Fruit fly (Drosophila melanogaster) whole organism, embryonic: ENCODE data around the gene Agpat4.

ENCODE experiments used
- Abd-B ChIP-seq: fragments of 200-800 bp; sonication (Bioruptor generic); optimal IDR thresholded peaks from 2 replicates; lab custom pipeline; 2018; ENCODE audit warnings: missing biosample characterization, mild to moderate bottlenecking, missing genetic modification characterization, moderate library complexity
- Aef1 ChIP-seq: fragments of 200-800 bp; sonication (Bioruptor generic); IDR thresholded peaks from 3 replicates; pipeline ENCODE4 v1.3.6; 2022; ENCODE audit warnings: missing biosample characterization, missing genetic modification characterization
- BEAF-32 ChIP-seq: fragments of 200-800 bp; sonication (Bioruptor generic); optimal IDR thresholded peaks from 3 replicates; lab custom pipeline; 2017; ENCODE audit warnings: missing biosample characterization, missing genetic modification characterization, mild to moderate bottlenecking, moderate library complexity, missing genetic modification reagents
- Bgb ChIP-seq: fragments of 200-800 bp; sonication (Bioruptor generic); IDR thresholded peaks from 2 replicates; pipeline ENCODE4 v1.3.6; 2022; ENCODE audit warnings: missing biosample characterization, missing genetic modification characterization; ENCODE audit not compliant: partially characterized antibody
- CG11504 ChIP-seq: fragments of 200-800 bp; sonication (Bioruptor generic); optimal IDR thresholded peaks from 3 replicates; lab custom pipeline; 2019; ENCODE audit warnings: missing biosample characterization, mild to moderate bottlenecking, missing genetic modification characterization, moderate library complexity
- CG12071 ChIP-seq: fragments of 200-800 bp; sonication (Bioruptor generic); optimal IDR thresholded peaks from 3 replicates; lab custom pipeline; 2018; ENCODE audit warnings: missing biosample characterization, mild to moderate bottlenecking, missing genetic modification characterization
- CG14710 ChIP-seq: fragments of 200-800 bp; sonication (Bioruptor generic); optimal IDR thresholded peaks from 3 replicates; lab custom pipeline; 2019; ENCODE audit warnings: missing biosample characterization, mild to moderate bottlenecking, missing genetic modification characterization, moderate library complexity
- CG1529 ChIP-seq: fragments of 200-800 bp; sonication (Bioruptor generic); optimal IDR thresholded peaks from 3 replicates; lab custom pipeline; 2018; ENCODE audit warnings: missing biosample characterization, missing genetic modification characterization
- CG16813 ChIP-seq: fragments of 200-800 bp; sonication (Bioruptor generic); IDR thresholded peaks from 3 replicates; pipeline ENCODE4 v1.3.6; 2022; ENCODE audit warnings: missing biosample characterization, missing genetic modification characterization; ENCODE audit not compliant: partially characterized antibody
- CG16815 ChIP-seq: fragments of 200-800 bp; sonication (Bioruptor generic); optimal IDR thresholded peaks from 3 replicates; lab custom pipeline; 2017; ENCODE audit warnings: missing biosample characterization, mild to moderate bottlenecking, missing genetic modification characterization
- CG17361 ChIP-seq: fragments of 200-800 bp; sonication (Bioruptor generic); IDR thresholded peaks from 3 replicates; pipeline ENCODE4 v1.3.6; 2022; ENCODE audit warnings: missing biosample characterization, missing genetic modification characterization
- CG18599 ChIP-seq: fragments of 200-800 bp; sonication (Bioruptor generic); optimal IDR thresholded peaks from 3 replicates; lab custom pipeline; 2017; ENCODE audit warnings: missing biosample characterization, missing genetic modification characterization, mild to moderate bottlenecking, moderate library complexity, missing genetic modification reagents
- CG18764 ChIP-seq: fragments of 200-800 bp; sonication (Bioruptor generic); optimal IDR thresholded peaks from 3 replicates; lab custom pipeline; 2016; ENCODE audit warnings: missing biosample characterization, missing genetic modification characterization
- CG2202 ChIP-seq: fragments of 200-800 bp; sonication (Bioruptor generic); optimal IDR thresholded peaks from 2 replicates; lab custom pipeline; 2018; ENCODE audit warnings: missing biosample characterization, mild to moderate bottlenecking, missing genetic modification characterization
- CG31365 ChIP-seq: fragments of 200-800 bp; sonication (Bioruptor generic); optimal IDR thresholded peaks from 2 replicates; lab custom pipeline; 2018; ENCODE audit warnings: missing biosample characterization, mild to moderate bottlenecking, missing genetic modification characterization
- CG32532 ChIP-seq: fragments of 200-800 bp; sonication (Bioruptor generic); IDR thresholded peaks from 2 replicates; pipeline ENCODE4 v1.3.6; 2022; ENCODE audit warnings: missing biosample characterization, missing genetic modification characterization
- CG32772 ChIP-seq: fragments of 200-800 bp; sonication (Bioruptor generic); IDR thresholded peaks from 2 replicates; pipeline ENCODE4 v1.3.6; 2022; ENCODE audit warnings: missing biosample characterization, missing genetic modification characterization
- CG3407 ChIP-seq: fragments of 200-800 bp; sonication (Bioruptor generic); optimal IDR thresholded peaks from 2 replicates; lab custom pipeline; 2018; ENCODE audit warnings: missing biosample characterization, mild to moderate bottlenecking, missing genetic modification characterization
- CG34376 ChIP-seq: fragments of 200-800 bp; sonication (Bioruptor generic); optimal IDR thresholded peaks from 2 replicates; lab custom pipeline; 2018; ENCODE audit warnings: missing biosample characterization, mild to moderate bottlenecking, missing genetic modification characterization
- CG5245 ChIP-seq: fragments of 200-800 bp; sonication (Bioruptor generic); optimal IDR thresholded peaks from 3 replicates; lab custom pipeline; 2016; ENCODE audit warnings: missing biosample characterization, missing genetic modification characterization
- CG7786 ChIP-seq: fragments of 200-800 bp; sonication (Bioruptor generic); optimal IDR thresholded peaks from 2 replicates; lab custom pipeline; 2016; ENCODE audit warnings: missing biosample characterization, missing genetic modification characterization
- CG8478 ChIP-seq: fragments of >200 bp; optimal IDR thresholded peaks from 2 replicates; lab custom pipeline; 2018
- CG9876 ChIP-seq: fragments of 200-800 bp; sonication (Bioruptor generic); optimal IDR thresholded peaks from 2 replicates; lab custom pipeline; 2016; ENCODE audit warnings: missing biosample characterization, missing genetic modification characterization
- Deaf1 ChIP-seq: fragments of 200-800 bp; optimal IDR thresholded peaks from 3 replicates; lab custom pipeline; 2019; ENCODE audit warnings: missing biosample characterization, mild to moderate bottlenecking, missing genetic modification characterization, moderate library complexity
- Dip2 ChIP-seq: fragments of 200-800 bp; sonication (Bioruptor generic); IDR thresholded peaks from 2 replicates; pipeline ENCODE4 v1.3.6; 2022; ENCODE audit warnings: missing biosample characterization, missing genetic modification characterization
- GATAe ChIP-seq: fragments of 200-800 bp; sonication (Bioruptor generic); conservative IDR thresholded peaks from 2 replicates; pipeline ENCODE4 v1.3.6; 2022; ENCODE audit warnings: missing biosample characterization, missing genetic modification characterization
- HmgD ChIP-seq: fragments of 200-800 bp; sonication (Bioruptor generic); optimal IDR thresholded peaks from 3 replicates; lab custom pipeline; 2016; ENCODE audit warnings: missing biosample characterization, missing genetic modification characterization
- NC2β ChIP-seq: fragments of 200-800 bp; sonication (Bioruptor generic); optimal IDR thresholded peaks from 2 replicates; lab custom pipeline; 2016; ENCODE audit warnings: missing biosample characterization, missing genetic modification characterization
- Ravus ChIP-seq: fragments of 200-800 bp; sonication (Bioruptor generic); IDR thresholded peaks from 2 replicates; pipeline ENCODE4 v1.3.6; 2022; ENCODE audit warnings: missing biosample characterization, missing genetic modification characterization
- Sin3A ChIP-seq: fragments of >200 bp; optimal IDR thresholded peaks from 2 replicates; lab custom pipeline; 2018
- amos ChIP-seq: fragments of 200-800 bp; sonication (Bioruptor generic); IDR thresholded peaks from 2 replicates; pipeline ENCODE4 v1.3.6; 2022; ENCODE audit warnings: missing biosample characterization, missing genetic modification characterization; ENCODE audit not compliant: partially characterized antibody
- dm ChIP-seq: fragments of 200-800 bp; sonication (Bioruptor generic); optimal IDR thresholded peaks from 3 replicates; lab custom pipeline; 2016; ENCODE audit warnings: missing biosample characterization, missing genetic modification characterization
- emc ChIP-seq: fragments of 200-800 bp; sonication (Bioruptor generic); optimal IDR thresholded peaks from 2 replicates; lab custom pipeline; 2016; ENCODE audit warnings: missing biosample characterization, missing genetic modification characterization
- gfzf ChIP-seq: fragments of 200-800 bp; sonication (Bioruptor generic); optimal IDR thresholded peaks from 2 replicates; lab custom pipeline; 2016; ENCODE audit warnings: missing biosample characterization, mild to moderate bottlenecking, missing genetic modification characterization, moderate library complexity
- gro ChIP-seq: fragments of 200-800 bp; sonication (Bioruptor generic); optimal IDR thresholded peaks from 2 replicates; lab custom pipeline; 2016; ENCODE audit warnings: missing biosample characterization, missing genetic modification characterization
- gt ChIP-seq: fragments of 200-800 bp; sonication (Bioruptor generic); IDR thresholded peaks from 2 replicates; pipeline ENCODE4 v1.3.6; 2022; ENCODE audit warnings: missing biosample characterization, missing genetic modification characterization
- hkb ChIP-seq, 2 experiments: fragments of 200-800 bp in 1 of 2; fragments of >200 bp in 1 of 2; sonication (Bioruptor generic) in 1 of 2; IDR thresholded peaks in 1 of 2; optimal IDR thresholded peaks in 1 of 2; 2 replicates each; pipeline versions ENCODE4 v1.3.6 to Lab custom; 2017 to 2022; ENCODE audit warnings: missing biosample characterization in 1 of 2, missing genetic modification characterization in 1 of 2
- hth ChIP-seq: fragments of >200 bp; optimal IDR thresholded peaks from 2 replicates; lab custom pipeline; 2017; ENCODE audit warnings: inconsistent platforms
- inv ChIP-seq: fragments of 200-800 bp; sonication (Bioruptor generic); IDR thresholded peaks from 2 replicates; pipeline ENCODE4 v1.3.6; 2022; ENCODE audit warnings: missing biosample characterization, missing genetic modification characterization; ENCODE audit not compliant: partially characterized antibody
- jigr1 ChIP-seq: fragments of 200-800 bp; sonication (Bioruptor generic); IDR thresholded peaks from 3 replicates; pipeline ENCODE4 v1.3.6; 2022; ENCODE audit warnings: missing biosample characterization, missing genetic modification characterization
- lilli ChIP-seq: fragments of 200-800 bp; sonication (Bioruptor generic); optimal IDR thresholded peaks from 3 replicates; lab custom pipeline; 2016; ENCODE audit warnings: missing biosample characterization, missing genetic modification characterization
- lola ChIP-seq, 3 experiments: fragments of >200 bp in 2 of 3; fragments of 200-800 bp in 1 of 3; sonication (Bioruptor generic) in 1 of 3; optimal IDR thresholded peaks; 2 replicates each; lab custom pipeline; 2017 to 2019; ENCODE audit warnings: missing biosample characterization in 3 of 3, missing genetic modification characterization in 3 of 3, mild to moderate bottlenecking in 1 of 3, moderate library complexity in 1 of 3
- mld ChIP-seq: fragments of 200-800 bp; sonication (Bioruptor generic); IDR thresholded peaks from 3 replicates; pipeline ENCODE4 v1.3.6; 2022; ENCODE audit warnings: missing biosample characterization, missing genetic modification characterization; ENCODE audit not compliant: partially characterized antibody
- nau ChIP-seq: fragments of 200-800 bp; sonication (Bioruptor generic); optimal IDR thresholded peaks from 3 replicates; lab custom pipeline; 2017; ENCODE audit warnings: missing biosample characterization, mild to moderate bottlenecking, missing genetic modification characterization, missing genetic modification reagents
- nmo ChIP-seq: fragments of 200-800 bp; sonication (Bioruptor generic); optimal IDR thresholded peaks from 2 replicates; lab custom pipeline; 2018; ENCODE audit warnings: missing biosample characterization, mild to moderate bottlenecking, missing genetic modification characterization, moderate library complexity
- slbo ChIP-seq: fragments of 200-800 bp; sonication (Bioruptor generic); IDR thresholded peaks from 2 replicates; pipeline ENCODE4 v1.3.6; 2022; ENCODE audit warnings: missing biosample characterization, missing genetic modification characterization
- trem ChIP-seq: fragments of 200-800 bp; optimal IDR thresholded peaks from 3 replicates; lab custom pipeline; 2019; ENCODE audit warnings: missing biosample characterization, mild to moderate bottlenecking, missing genetic modification characterization, moderate library complexity
- wor ChIP-seq: fragments of 200-800 bp; sonication (Bioruptor generic); IDR thresholded peaks from 2 replicates; pipeline ENCODE4 v1.3.6; 2022; ENCODE audit warnings: missing biosample characterization, missing genetic modification characterization
- zf30C ChIP-seq: fragments of 200-800 bp; sonication (Bioruptor generic); optimal IDR thresholded peaks from 3 replicates; lab custom pipeline; 2018; ENCODE audit warnings: missing biosample characterization, mild to moderate bottlenecking, missing genetic modification characterization
- zfh1 ChIP-seq: fragments of 200-800 bp; sonication (Bioruptor generic); IDR thresholded peaks from 3 replicates; pipeline ENCODE4 v1.3.6; 2022; ENCODE audit warnings: missing biosample characterization, missing genetic modification characterization

Agpat4 gene

DNA sequence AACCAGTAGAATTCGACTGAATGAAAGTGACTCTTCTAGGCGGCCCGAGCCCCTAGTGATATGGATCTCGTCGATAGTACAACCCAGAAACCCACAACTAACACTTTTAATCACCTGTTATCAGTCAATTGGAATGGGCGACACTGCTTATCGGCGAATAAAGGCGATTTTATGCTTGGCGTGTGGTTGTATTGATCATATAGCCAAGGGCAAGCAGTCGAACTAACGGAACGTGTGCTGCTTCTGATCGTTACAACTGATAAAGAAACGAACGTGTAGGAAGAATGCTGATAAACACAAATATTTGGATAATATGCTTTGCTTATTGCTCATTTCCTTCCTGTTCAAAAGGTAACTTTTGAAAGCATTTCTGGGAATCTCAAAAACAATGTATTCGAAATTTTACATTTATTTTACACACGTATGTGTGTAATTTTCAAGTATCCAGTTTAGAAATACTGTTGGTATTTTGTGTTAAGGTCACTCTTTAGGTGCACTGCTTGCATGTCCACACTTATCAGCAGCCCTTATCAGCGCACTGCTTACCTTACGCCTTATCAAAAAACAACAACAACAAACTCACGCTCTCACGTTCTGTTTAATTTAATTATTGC, at the start of gene Agpat4 (continued):
- TF ChIP-seq CG12071 (GFP tag; lab: Kevin White, UChicago), result no peak
- no peak for TF ChIP-seq CG2202
- peak; percentile 32; the same call in 1 of the 2 replicates for TF ChIP-seq CG32532 (GFP tag; lab: Robert Waterston, UW)
- peak; percentile 87 for TF ChIP-seq gfzf (GFP tag; lab: Kevin White, UChicago)
- TF ChIP-seq CG3407, result no peak
- peak; percentile 26 for TF ChIP-seq CG14710 (tag; lab: Kevin White, UChicago)
- TF ChIP-seq Ravus, result no peak
- no peak for TF ChIP-seq hth (lab: Kevin White, UChicago)
- TF ChIP-seq NC2β (GFP tag; lab: Kevin White, UChicago), result no peak
- no peak for TF ChIP-seq CG1529 (GFP tag; lab: Kevin White, UChicago)
- TF ChIP-seq Dip2 (GFP tag; lab: Robert Waterston, UW), result no peak
- no peak for TF ChIP-seq wor (GFP tag; lab: Robert Waterston, UW)
- no peak for TF ChIP-seq nau (GFP tag; lab: Kevin White, UChicago)
- TF ChIP-seq lola (GFP tag; optimal IDR thresholded peaks at IDR 0.05; lab: Kevin White, UChicago), result no peak
- no peak for TF ChIP-seq slbo (GFP tag; lab: Robert Waterston, UW)
- peak; percentile 98 for TF ChIP-seq GATAe (GFP tag; lab: Robert Waterston, UW)
- no peak for TF ChIP-seq CG7786
- TF ChIP-seq Abd-B (GFP tag; lab: Kevin White, UChicago), result peak; percentile 11
- no peak; the same call in 2 of the 3 replicates for TF ChIP-seq CG17361 (GFP tag; lab: Robert Waterston, UW)
- peak; percentile 44; the same call in 1 of the 2 replicates for TF ChIP-seq amos (GFP tag; lab: Robert Waterston, UW)
- TF ChIP-seq BEAF-32 (GFP tag; lab: Kevin White, UChicago), result peak; percentile 29
- no peak for TF ChIP-seq CG5245
- TF ChIP-seq CG18764 (GFP tag; lab: Kevin White, UChicago), result no peak
- TF ChIP-seq gro (GFP tag; lab: Kevin White, UChicago), result no peak
- TF ChIP-seq trem (tag; lab: Kevin White, UChicago), result no peak
- peak; percentile 50 for TF ChIP-seq Bgb (GFP tag; lab: Robert Waterston, UW)
- TF ChIP-seq CG34376 (GFP tag; lab: Kevin White, UChicago), result peak; percentile 95
- TF ChIP-seq CG11504 (tag; lab: Kevin White, UChicago), result no peak
- TF ChIP-seq CG31365 (tag; lab: Kevin White, UChicago), result peak; percentile 99
- no peak for TF ChIP-seq CG9876
- TF ChIP-seq CG8478 (lab: Kevin White, UChicago), result peak; percentile 91
- no peak for TF ChIP-seq lilli
- TF ChIP-seq HmgD (GFP tag; lab: Kevin White, UChicago), result peak; percentile 60
- no peak for TF ChIP-seq CG16813 (GFP tag; lab: Robert Waterston, UW)
- peak; percentile 61 for TF ChIP-seq nmo (GFP tag; lab: Kevin White, UChicago)
- no peak for TF ChIP-seq CG18599 (GFP tag; lab: Kevin White, UChicago)
- TF ChIP-seq zfh1, result no peak
- TF ChIP-seq CG16815 (GFP tag; lab: Kevin White, UChicago), result no peak
- TF ChIP-seq emc, result no peak
- TF ChIP-seq jigr1 (GFP tag; lab: Robert Waterston, UW), result no peak
- peak; percentile 31 for TF ChIP-seq Sin3A (lab: Kevin White, UChicago)
- TF ChIP-seq hkb (optimal IDR thresholded peaks at IDR 0.05; lab: Kevin White, UChicago), result no peak
- TF ChIP-seq hkb (GFP tag; IDR thresholded peaks at IDR 0.05; lab: Robert Waterston, UW), result no peak
- TF ChIP-seq mld, result no peak
- no peak for TF ChIP-seq gt (GFP tag; lab: Robert Waterston, UW)
- peak; percentile 57 for TF ChIP-seq Aef1 (GFP tag; lab: Robert Waterston, UW)
- peak; percentile 23; the same call in 1 of the 2 replicates for TF ChIP-seq inv (GFP tag; lab: Robert Waterston, UW)
- no peak for TF ChIP-seq CG32772
- no peak for TF ChIP-seq dm (GFP tag; lab: Kevin White, UChicago)
- TF ChIP-seq zf30C, result no peak
- TF ChIP-seq Deaf1, result peak; percentile 67
